Worm (Caenorhabditis elegans) whole organism, midembryonic: ENCODE data around the gene cal-3.
A peak's percentile ranks its signal among the peaks of the same experiment; 100 is the strongest.

ENCODE experiments used
- T22C8.4 ChIP-seq: fragments of 200-800 bp; sonication (Bioruptor generic); IDR thresholded peaks from 2 replicates; pipeline ENCODE4 v1.3.6; 2022; ENCODE audit warnings: missing genetic modification characterization, missing compliant biosample characterization
- cog-1 ChIP-seq: sonication (generic microtip); optimal IDR thresholded peaks from 2 replicates; lab custom pipeline; 2016; ENCODE audit warnings: missing genetic modification characterization, missing compliant biosample characterization
- flt-1 ChIP-seq: fragments of 200-800 bp; sonication (Bioruptor generic); IDR thresholded peaks from 2 replicates; pipeline ENCODE4 v1.3.6; 2022; ENCODE audit warnings: missing genetic modification characterization, missing compliant biosample characterization
- klf-2 ChIP-seq: fragments of 200-800 bp; sonication (Bioruptor generic); conservative IDR thresholded peaks from 2 replicates; pipeline ENCODE4 v1.3.6; 2022; ENCODE audit warnings: missing genetic modification reagents, missing genetic modification characterization, missing compliant biosample characterization
- med-1 ChIP-seq: sonication (generic microtip); optimal IDR thresholded peaks from 2 replicates; lab custom pipeline; 2017; ENCODE audit warnings: missing genetic modification characterization, mild to moderate bottlenecking, missing compliant biosample characterization, antibody characterized with exemption, missing genetic modification reagents; ENCODE audit not compliant: insufficient read depth
- ref-1 ChIP-seq: fragments of 200-800 bp; sonication (Bioruptor generic); conservative IDR thresholded peaks from 2 replicates; pipeline ENCODE4 v1.3.6; 2022; ENCODE audit warnings: missing genetic modification reagents, missing genetic modification characterization, missing compliant biosample characterization
- tab-1 ChIP-seq: fragments of 200-800 bp; sonication (Bioruptor generic); IDR thresholded peaks from 2 replicates; pipeline ENCODE4 v1.3.6; 2022; ENCODE audit warnings: missing genetic modification characterization, missing compliant biosample characterization
- ztf-23 ChIP-seq: fragments of 200-800 bp; sonication (Bioruptor generic); IDR thresholded peaks from 2 replicates; pipeline ENCODE4 v1.3.6; 2022; ENCODE audit warnings: missing genetic modification reagents, missing genetic modification characterization, missing compliant biosample characterization
- ztf-29 ChIP-seq: fragments of 200-800 bp; sonication (Bioruptor generic); IDR thresholded peaks from 2 replicates; pipeline ENCODE4 v1.3.6; 2022; ENCODE audit warnings: missing genetic modification reagents, missing genetic modification characterization, missing compliant biosample characterization

cal-3 gene

DNA sequence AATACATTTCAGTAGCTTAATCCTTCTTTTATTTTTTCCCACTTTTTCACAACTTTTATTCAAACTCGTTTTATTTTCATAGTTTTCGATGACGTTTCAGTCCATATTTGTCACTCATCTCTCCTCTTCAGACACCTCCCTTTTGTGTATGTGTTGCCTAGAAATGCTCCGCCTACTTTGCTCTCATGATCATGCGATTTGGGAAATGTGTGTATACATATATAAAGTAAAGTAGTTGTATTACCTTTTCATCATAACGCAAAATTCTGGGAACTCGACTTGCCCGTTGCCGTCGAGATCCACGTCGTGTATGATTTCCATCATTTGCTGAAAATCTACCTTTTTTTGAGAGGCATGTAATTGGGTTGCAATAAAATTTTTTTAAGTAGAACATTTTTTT, 2.9 kb downstream of the cal-3 start:
- no peak for TF ChIP-seq ztf-23
- no peak for TF ChIP-seq T22C8.4 (GFP tag; lab: Robert Waterston, UW)
- no peak for TF ChIP-seq cog-1 (tag; lab: Kevin White, UChicago)
- no peak for TF ChIP-seq ztf-29 (GFP tag; lab: Robert Waterston, UW)
- TF ChIP-seq ref-1, result no peak
- TF ChIP-seq klf-2 (GFP tag; lab: Robert Waterston, UW), result no peak
- no peak for TF ChIP-seq med-1 (GFP tag; lab: Kevin White, UChicago)
- no peak for TF ChIP-seq tab-1 (GFP tag; lab: Robert Waterston, UW)

DNA sequence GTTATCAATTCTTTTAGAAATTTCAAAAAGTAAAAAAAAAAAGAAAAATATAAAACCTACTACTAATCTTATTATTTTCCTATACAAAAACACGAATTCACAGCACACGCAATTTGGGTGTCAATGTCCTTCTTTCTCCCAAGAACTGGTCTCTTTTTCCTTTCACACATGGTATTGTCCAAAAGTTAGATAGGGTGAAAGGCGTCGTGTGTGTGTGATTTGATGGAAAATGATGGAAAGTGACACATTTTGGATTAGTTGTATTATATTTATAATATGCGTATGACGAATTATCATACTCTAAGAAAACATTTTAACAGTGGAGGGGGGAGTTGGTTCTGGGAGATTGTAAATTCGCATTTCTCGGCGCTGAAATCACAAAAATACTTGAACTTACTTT, 7.2 kb downstream of the cal-3 start:
- TF ChIP-seq ref-1, result no peak
- TF ChIP-seq klf-2 (GFP tag; lab: Robert Waterston, UW), result no peak
- no peak for TF ChIP-seq ztf-23
- TF ChIP-seq flt-1, result no peak
- TF ChIP-seq cog-1 (tag; lab: Kevin White, UChicago), result no peak
- no peak for TF ChIP-seq tab-1 (GFP tag; lab: Robert Waterston, UW)
- TF ChIP-seq T22C8.4 (GFP tag; lab: Robert Waterston, UW), result no peak
- no peak for TF ChIP-seq med-1 (GFP tag; lab: Kevin White, UChicago)
- TF ChIP-seq ztf-29 (GFP tag; lab: Robert Waterston, UW), result no peak

DNA sequence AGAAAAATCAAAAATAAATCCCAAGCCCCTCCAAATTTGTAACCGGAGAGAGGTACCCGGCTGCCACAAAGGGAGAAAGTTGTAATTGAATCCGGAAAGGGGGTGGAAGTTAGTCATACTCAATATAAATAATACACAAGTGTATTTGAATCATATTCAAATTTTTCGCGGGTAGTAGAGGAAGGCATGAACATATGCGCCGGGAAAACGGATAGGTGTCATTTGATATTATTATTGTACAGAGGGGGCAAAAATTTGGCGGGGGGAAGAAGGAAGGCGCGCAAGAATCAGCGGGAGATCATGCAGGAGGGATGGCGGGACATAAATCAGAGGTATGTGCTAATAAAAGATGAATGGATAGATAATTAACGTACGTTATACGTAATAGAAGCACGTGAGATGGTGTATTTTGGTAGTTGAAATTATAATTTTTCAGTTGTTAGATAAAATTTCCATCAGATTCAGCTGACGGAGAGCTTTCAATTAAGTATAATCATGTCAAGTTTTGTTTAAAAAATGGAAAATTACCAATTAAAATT, 8.3 kb downstream of the cal-3 start, which contains the start of gene F28F9.3:
TSS of gene F28F9.3 (plus strand) at position 301 of the 539 bp plus-strand sequence.
- no peak for TF ChIP-seq ztf-29 (GFP tag; lab: Robert Waterston, UW)
- no peak for TF ChIP-seq ref-1
- no peak for TF ChIP-seq flt-1
- TF ChIP-seq ztf-23, result no peak
- TF ChIP-seq cog-1 (tag; lab: Kevin White, UChicago), result no peak
- TF ChIP-seq T22C8.4 (GFP tag; lab: Robert Waterston, UW), result no peak
- no peak for TF ChIP-seq med-1 (GFP tag; lab: Kevin White, UChicago)

DNA sequence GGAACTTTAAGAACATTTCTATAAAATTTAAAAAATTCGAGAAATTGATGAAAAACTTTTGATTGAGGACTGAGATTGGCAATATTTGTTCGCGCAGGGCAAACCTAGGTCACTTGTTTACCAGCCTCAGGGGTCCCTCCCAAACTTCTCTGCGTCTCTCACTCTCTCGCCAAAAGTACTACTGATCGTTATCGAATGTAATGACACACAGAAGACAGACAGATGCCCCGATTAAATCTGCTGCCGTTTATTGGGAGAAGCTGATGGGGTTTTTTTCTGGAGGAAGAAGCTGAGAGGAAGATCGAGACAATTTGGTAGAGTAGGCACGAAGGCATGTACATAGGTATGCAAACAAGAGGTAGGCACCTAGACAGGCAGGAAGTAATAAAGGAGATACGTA, 9.6 kb downstream of the cal-3 start:
- TF ChIP-seq tab-1 (GFP tag; lab: Robert Waterston, UW) (no peak), ztf-29 (GFP tag; lab: Robert Waterston, UW) (no peak), med-1 (GFP tag; lab: Kevin White, UChicago) (no peak), T22C8.4 (GFP tag; lab: Robert Waterston, UW) (no peak), klf-2 (GFP tag; lab: Robert Waterston, UW) (no peak), ref-1 (no peak), cog-1 (tag; lab: Kevin White, UChicago) (no peak), flt-1 (no peak)

DNA sequence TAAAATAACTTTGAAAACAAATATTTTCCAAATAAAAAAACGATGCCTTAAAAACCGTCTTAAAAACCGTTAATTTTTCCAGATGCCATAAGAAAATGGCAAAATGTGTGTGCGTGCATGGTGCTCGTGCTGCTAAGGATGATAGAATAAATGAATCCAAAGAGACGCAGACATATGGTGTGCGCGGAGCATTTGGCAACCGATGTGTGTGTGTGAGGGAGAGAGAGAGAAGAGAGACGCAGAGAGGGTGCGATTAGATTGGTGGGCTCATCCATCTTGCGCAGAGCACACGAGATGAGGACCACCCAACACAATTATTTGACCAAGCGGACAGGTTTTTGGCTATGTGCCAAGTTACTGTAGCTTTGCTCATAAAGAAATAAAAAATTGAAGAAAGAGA, 10.2 kb downstream of the cal-3 start:
- TF ChIP-seq cog-1 (tag; lab: Kevin White, UChicago), result peak; percentile 48
- TF ChIP-seq flt-1, result no peak

DNA sequence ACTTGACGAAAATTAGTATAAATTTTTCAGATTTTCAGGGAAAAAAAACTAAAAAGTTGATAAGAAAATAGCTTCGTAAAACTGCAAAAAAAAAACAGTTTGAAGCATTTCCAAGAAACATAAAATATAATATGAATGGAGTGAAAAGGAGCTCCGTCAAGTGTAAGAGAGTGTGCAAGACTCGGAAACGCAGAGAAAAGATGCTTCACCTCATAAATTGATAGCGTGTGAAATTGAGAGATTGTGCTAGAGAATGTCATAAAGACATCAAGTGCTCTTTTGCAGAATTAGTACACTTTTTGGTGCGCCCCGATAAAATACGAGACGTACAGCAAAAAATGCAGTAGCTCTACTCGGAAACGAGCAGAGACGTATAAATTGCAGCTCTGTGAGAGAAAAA, 13.4 kb downstream of the cal-3 start:
- TF ChIP-seq flt-1 (no peak), cog-1 (tag; lab: Kevin White, UChicago) (no peak), ztf-23 (no peak), klf-2 (GFP tag; lab: Robert Waterston, UW) (no peak), ztf-29 (GFP tag; lab: Robert Waterston, UW) (no peak), med-1 (GFP tag; lab: Kevin White, UChicago) (no peak), tab-1 (GFP tag; lab: Robert Waterston, UW) (no peak), ref-1 (no peak), T22C8.4 (GFP tag; lab: Robert Waterston, UW) (no peak)

DNA sequence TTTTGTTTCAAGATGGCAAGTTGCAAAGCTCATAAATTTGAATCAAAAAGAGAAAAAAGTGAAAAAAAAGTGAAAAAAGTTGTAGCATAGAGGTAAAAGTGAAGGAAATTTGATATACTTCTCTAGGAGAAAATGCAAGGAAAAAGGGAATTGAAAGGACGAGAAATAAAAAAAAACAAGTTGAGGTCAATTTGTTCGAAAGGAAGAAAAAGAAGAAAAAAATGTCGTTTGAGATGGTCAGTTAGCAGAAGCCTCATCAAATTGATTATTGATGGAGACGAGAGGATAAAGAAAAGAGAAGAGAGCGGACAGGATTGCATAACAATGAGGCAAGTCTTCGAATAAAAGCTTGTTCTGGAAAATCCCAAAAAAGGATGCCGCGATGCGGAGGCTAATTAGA, 14.8 kb downstream of the cal-3 start:
- TF ChIP-seq klf-2 (GFP tag; lab: Robert Waterston, UW), result no peak
- no peak for TF ChIP-seq cog-1 (tag; lab: Kevin White, UChicago)
- TF ChIP-seq tab-1 (GFP tag; lab: Robert Waterston, UW), result no peak
- no peak for TF ChIP-seq ztf-23
- no peak for TF ChIP-seq ztf-29 (GFP tag; lab: Robert Waterston, UW)
- no peak for TF ChIP-seq flt-1
- no peak for TF ChIP-seq ref-1
- no peak for TF ChIP-seq T22C8.4 (GFP tag; lab: Robert Waterston, UW)
- no peak for TF ChIP-seq med-1 (GFP tag; lab: Kevin White, UChicago)

DNA sequence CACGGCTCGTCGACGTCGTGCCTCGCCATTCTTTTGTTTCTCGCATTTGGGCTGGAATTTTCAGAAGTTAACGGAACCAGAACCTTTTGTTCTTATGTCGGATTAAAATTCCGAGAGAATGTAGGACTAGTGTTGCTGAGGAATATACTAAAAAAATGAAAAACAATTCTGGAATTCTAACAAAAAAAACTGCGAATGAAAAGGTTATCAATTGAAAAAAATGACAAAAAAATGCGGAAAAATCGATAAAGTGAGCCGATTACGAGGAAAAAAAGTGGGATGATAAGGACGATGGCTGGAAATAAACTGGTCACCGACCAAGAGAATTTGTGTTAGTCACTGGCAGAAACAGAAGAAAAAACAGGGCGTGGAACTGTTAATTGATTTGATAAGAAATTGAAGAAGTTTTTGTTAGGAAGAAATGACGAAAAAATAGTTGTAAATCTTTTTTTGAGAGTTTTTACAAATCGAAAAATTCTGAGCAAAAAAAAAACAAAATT, 15.6 kb downstream of the cal-3 start, which contains the start of gene bris-1:
TSS of gene bris-1 (minus strand) at position 51 of the 500 bp plus-strand sequence.
- TF ChIP-seq ztf-29 (GFP tag; lab: Robert Waterston, UW), result no peak
- TF ChIP-seq cog-1 (tag; lab: Kevin White, UChicago), result no peak
- no peak for TF ChIP-seq T22C8.4 (GFP tag; lab: Robert Waterston, UW)
- TF ChIP-seq med-1 (GFP tag; lab: Kevin White, UChicago), result no peak
- no peak for TF ChIP-seq klf-2 (GFP tag; lab: Robert Waterston, UW)
- no peak for TF ChIP-seq flt-1
- no peak for TF ChIP-seq ref-1
- no peak for TF ChIP-seq tab-1 (GFP tag; lab: Robert Waterston, UW)
- no peak for TF ChIP-seq ztf-23

DNA sequence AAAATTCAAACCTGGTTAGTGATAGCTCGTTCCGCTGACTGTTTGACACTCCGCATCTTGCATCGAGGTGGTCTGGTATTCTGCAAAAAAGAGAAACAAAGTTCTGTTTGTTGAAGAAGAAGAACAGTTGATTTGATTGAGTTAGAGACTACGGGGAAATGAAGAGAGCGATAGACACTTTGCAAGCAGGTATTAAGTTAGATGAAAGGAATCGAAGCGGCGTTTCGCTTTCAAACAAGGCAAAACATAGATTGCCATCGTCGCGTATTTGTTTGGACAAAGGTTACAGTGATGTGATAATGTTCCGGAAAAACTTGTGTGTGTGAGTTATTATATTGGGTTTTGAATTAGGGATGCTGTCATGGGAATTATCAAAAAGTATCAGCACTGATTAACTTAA, 17.7 kb downstream of the cal-3 start:
- TF ChIP-seq T22C8.4 (GFP tag; lab: Robert Waterston, UW) (no peak), ztf-23 (no peak), ztf-29 (GFP tag; lab: Robert Waterston, UW) (no peak), cog-1 (tag; lab: Kevin White, UChicago) (no peak), ref-1 (no peak)

DNA sequence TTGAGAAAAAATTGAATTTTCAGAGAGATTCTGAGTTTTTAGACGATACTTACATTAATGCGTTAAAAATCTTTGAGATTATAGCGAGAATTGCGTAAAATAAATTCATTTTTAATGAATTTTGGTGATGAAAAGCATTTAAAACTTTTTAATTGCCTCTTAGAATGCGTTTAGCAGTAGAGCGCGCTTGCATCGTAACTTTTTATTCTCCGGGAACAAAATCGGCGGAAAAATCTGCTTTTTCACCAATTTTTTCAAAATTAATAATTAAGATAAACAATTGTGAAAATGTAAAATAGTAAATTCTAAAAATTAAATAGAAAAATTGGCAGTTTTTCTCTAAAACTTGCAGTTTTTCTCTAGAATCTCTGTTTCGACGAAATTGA, 19.7 kb downstream of the cal-3 start:
- no peak for TF ChIP-seq tab-1 (GFP tag; lab: Robert Waterston, UW)
- no peak for TF ChIP-seq flt-1
- TF ChIP-seq cog-1 (tag; lab: Kevin White, UChicago), result no peak
- no peak for TF ChIP-seq ztf-23
- no peak for TF ChIP-seq med-1 (GFP tag; lab: Kevin White, UChicago)
- no peak for TF ChIP-seq ztf-29 (GFP tag; lab: Robert Waterston, UW)
- TF ChIP-seq klf-2 (GFP tag; lab: Robert Waterston, UW), result no peak
- TF ChIP-seq T22C8.4 (GFP tag; lab: Robert Waterston, UW), result no peak
- no peak for TF ChIP-seq ref-1
